Worm (Caenorhabditis elegans) whole organism, young adult: ENCODE measurements around the gene msp-113.
"Not testable (repeated sequence)": the region's sequence is repeated elsewhere in the genome, so short reads cannot be mapped to it uniquely, and the experiment has no call there.

Experiments
- B0019.2 ChIP-seq: fragments of 200-800 bp; sonication (Bioruptor generic); conservative IDR thresholded peaks from 2 replicates; pipeline ENCODE4 v1.3.6; 2022; ENCODE audit warnings: missing genetic modification reagents, missing genetic modification characterization, missing compliant biosample characterization
- B0336.3 ChIP-seq: fragments of 200-800 bp; sonication (Bioruptor generic); IDR thresholded peaks from 2 replicates; pipeline ENCODE4 v1.3.6; 2022; ENCODE audit warnings: missing genetic modification characterization, missing compliant biosample characterization
- C17E4.6 ChIP-seq: fragments of 200-800 bp; sonication (Bioruptor generic); IDR thresholded peaks from 2 replicates; pipeline ENCODE4 v1.3.6; 2022; ENCODE audit warnings: missing genetic modification reagents, missing genetic modification characterization, missing compliant biosample characterization
- D2030.7 ChIP-seq: fragments of 200-800 bp; sonication (Bioruptor generic); IDR thresholded peaks from 2 replicates; pipeline ENCODE4 v1.3.6; 2022; ENCODE audit warnings: missing genetic modification reagents, missing genetic modification characterization, missing compliant biosample characterization
- F33H1.4 ChIP-seq: fragments of 200-800 bp; sonication (Bioruptor generic); IDR thresholded peaks from 2 replicates; pipeline ENCODE4 v1.3.6; 2022; ENCODE audit warnings: missing genetic modification reagents, missing genetic modification characterization, missing compliant biosample characterization
- F49E8.2 ChIP-seq: sonication (generic microtip); optimal IDR thresholded peaks from 3 replicates; lab custom pipeline; 2017; ENCODE audit warnings: missing genetic modification characterization, mild to moderate bottlenecking, missing compliant biosample characterization, antibody characterized with exemption, moderate library complexity; ENCODE audit not compliant: insufficient read depth
- Y53G8AR.9 ChIP-seq: fragments of 200-800 bp; sonication (Bioruptor generic); conservative IDR thresholded peaks from 2 replicates; pipeline ENCODE4 v1.3.6; 2022; ENCODE audit warnings: missing genetic modification reagents, missing genetic modification characterization, missing compliant biosample characterization
- Y56A3A.18 ChIP-seq: fragments of 200-800 bp; sonication (Bioruptor generic); IDR thresholded peaks from 2 replicates; pipeline ENCODE4 v1.3.6; 2022; ENCODE audit warnings: missing genetic modification reagents, missing genetic modification characterization, missing compliant biosample characterization
- Y79H2A.3 ChIP-seq: fragments of 200-800 bp; sonication (Bioruptor generic); conservative IDR thresholded peaks from 2 replicates; pipeline ENCODE4 v1.3.6; 2022; ENCODE audit warnings: missing genetic modification reagents, missing genetic modification characterization, missing compliant biosample characterization
- ama-1 ChIP-seq, 3 experiments: fragments of 150-350 bp in 1 of 3; sonication (generic microtip) in 2 of 3; optimal IDR thresholded peaks; 2 replicates each; lab custom pipeline; 2014 to 2018; ENCODE audit warnings: missing biosample characterization in 2 of 3, missing genetic modification characterization in 2 of 3, missing genetic modification reagents in 2 of 3
- aptf-3 ChIP-seq: fragments of 200-800 bp; sonication (Bioruptor generic); IDR thresholded peaks from 2 replicates; pipeline ENCODE4 v1.3.6; 2022; ENCODE audit warnings: missing genetic modification characterization, missing compliant biosample characterization
- attf-6 ChIP-seq: fragments of 200-800 bp; sonication (Bioruptor generic); IDR thresholded peaks from 2 replicates; pipeline ENCODE4 v1.3.6; 2022; ENCODE audit warnings: missing genetic modification reagents, missing genetic modification characterization, missing compliant biosample characterization
- ceh-100 ChIP-seq: fragments of 200-800 bp; sonication (Bioruptor generic); IDR thresholded peaks from 2 replicates; pipeline ENCODE4 v1.3.6; 2022; ENCODE audit warnings: missing genetic modification reagents, missing genetic modification characterization, missing compliant biosample characterization
- ceh-91 ChIP-seq: fragments of 200-800 bp; sonication (Bioruptor generic); IDR thresholded peaks from 2 replicates; pipeline ENCODE4 v1.3.6; 2022; ENCODE audit warnings: missing genetic modification reagents, missing genetic modification characterization, missing compliant biosample characterization
- dox-1 ChIP-seq: fragments of 200-800 bp; sonication (Bioruptor generic); IDR thresholded peaks from 2 replicates; pipeline ENCODE4 v1.3.6; 2022; ENCODE audit warnings: missing genetic modification reagents, missing genetic modification characterization, missing compliant biosample characterization
- ekl-4 ChIP-seq: fragments of 200-800 bp; sonication (Bioruptor generic); IDR thresholded peaks from 2 replicates; pipeline ENCODE4 v1.3.6; 2022; ENCODE audit warnings: missing genetic modification reagents, missing genetic modification characterization, missing compliant biosample characterization
- hmg-1.2 ChIP-seq: fragments of 200-800 bp; sonication (Bioruptor generic); IDR thresholded peaks from 2 replicates; pipeline ENCODE4 v1.3.6; 2022; ENCODE audit warnings: missing genetic modification reagents, missing genetic modification characterization, missing compliant biosample characterization
- hmg-20 ChIP-seq: fragments of 200-800 bp; sonication (Bioruptor generic); IDR thresholded peaks from 2 replicates; pipeline ENCODE4 v1.3.6; 2022; ENCODE audit warnings: missing genetic modification reagents, missing genetic modification characterization, missing compliant biosample characterization
- hrde-1 ChIP-seq: sonication (generic microtip); optimal IDR thresholded peaks from 2 replicates; lab custom pipeline; 2016; ENCODE audit warnings: missing genetic modification characterization, mild to moderate bottlenecking, missing compliant biosample characterization, moderate library complexity, missing genotype, missing genetic modification reagents, borderline replicate concordance
- hsf-1 ChIP-seq: fragments of 200-800 bp; sonication (Bioruptor generic); IDR thresholded peaks from 2 replicates; pipeline ENCODE4 v1.3.6; 2022; ENCODE audit warnings: missing genetic modification reagents, missing genetic modification characterization, missing compliant biosample characterization
- lin-26 ChIP-seq: fragments of 200-800 bp; sonication (Bioruptor generic); IDR thresholded peaks from 2 replicates; pipeline ENCODE4 v1.3.6; 2022; ENCODE audit warnings: missing genetic modification reagents, missing genetic modification characterization, missing compliant biosample characterization
- lsl-1 ChIP-seq: fragments of 200-800 bp; sonication (Bioruptor generic); optimal IDR thresholded peaks from 2 replicates; lab custom pipeline; 2018; ENCODE audit warnings: mild to moderate bottlenecking, missing genetic modification characterization, moderate library complexity, missing compliant biosample characterization
- madf-3 ChIP-seq: fragments of 200-800 bp; sonication (Bioruptor generic); IDR thresholded peaks from 2 replicates; pipeline ENCODE4 v1.3.6; 2022; ENCODE audit warnings: missing genetic modification reagents, missing genetic modification characterization, missing compliant biosample characterization
- madf-6 ChIP-seq: fragments of 200-800 bp; sonication (Bioruptor generic); IDR thresholded peaks from 2 replicates; pipeline ENCODE4 v1.3.6; 2022; ENCODE audit warnings: missing genetic modification reagents, missing genetic modification characterization, missing compliant biosample characterization
- mcd-1 ChIP-seq: fragments of 200-800 bp; sonication (Bioruptor generic); IDR thresholded peaks from 2 replicates; pipeline ENCODE4 v1.3.6; 2022; ENCODE audit warnings: missing genetic modification reagents, missing genetic modification characterization, missing compliant biosample characterization
- nfyb-1 ChIP-seq: fragments of 200-800 bp; sonication (Bioruptor generic); IDR thresholded peaks from 2 replicates; pipeline ENCODE4 v1.3.6; 2022; ENCODE audit warnings: missing genetic modification reagents, missing genetic modification characterization, missing compliant biosample characterization
- pbrm-1 ChIP-seq: fragments of 200-800 bp; sonication (Bioruptor generic); IDR thresholded peaks from 2 replicates; pipeline ENCODE4 v1.3.6; 2022; ENCODE audit warnings: missing genetic modification reagents, missing genetic modification characterization, missing compliant biosample characterization
- rcor-1 ChIP-seq: fragments of 200-800 bp; sonication (Bioruptor generic); IDR thresholded peaks from 2 replicates; pipeline ENCODE4 v1.3.6; 2022; ENCODE audit warnings: missing genetic modification reagents, missing genetic modification characterization, missing compliant biosample characterization
- snpc-1.1 ChIP-seq: sonication (generic microtip); optimal IDR thresholded peaks from 2 replicates; lab custom pipeline; 2017; ENCODE audit warnings: missing genetic modification characterization, mild to moderate bottlenecking, missing compliant biosample characterization, antibody characterized with exemption, moderate library complexity, missing genotype, missing genetic modification reagents; ENCODE audit not compliant: insufficient read depth
- snpc-1.3 ChIP-seq: sonication (generic microtip); optimal IDR thresholded peaks from 2 replicates; lab custom pipeline; 2017; ENCODE audit warnings: missing genetic modification characterization, mild to moderate bottlenecking, missing compliant biosample characterization, antibody characterized with exemption, moderate library complexity, missing genotype, missing genetic modification reagents; ENCODE audit not compliant: insufficient read depth
- snpc-4 ChIP-seq, 5 experiments: fragments of 150-350 bp in 1 of 5; sonication (generic microtip) in 4 of 5; optimal IDR thresholded peaks; 2 replicates each; lab custom pipeline; 2014 to 2018; ENCODE audit warnings: missing genetic modification characterization in 5 of 5, missing biosample characterization in 3 of 5, antibody characterized with exemption in 2 of 5, mild to moderate bottlenecking in 2 of 5, missing compliant biosample characterization in 2 of 5, missing genotype in 2 of 5, moderate library complexity in 2 of 5, missing genetic modification reagents in 1 of 5
- tbp1 ChIP-seq: fragments of 200-800 bp; sonication (Bioruptor generic); optimal IDR thresholded peaks from 2 replicates; lab custom pipeline; 2018; ENCODE audit warnings: mild to moderate bottlenecking, missing genetic modification characterization, missing compliant biosample characterization
- xnd-1 ChIP-seq: sonication (generic microtip); optimal IDR thresholded peaks from 2 replicates; lab custom pipeline; 2016; ENCODE audit warnings: missing genotype, missing genetic modification reagents, missing genetic modification characterization, missing compliant biosample characterization
- ztf-25 ChIP-seq: fragments of 200-800 bp; sonication (Bioruptor generic); IDR thresholded peaks from 2 replicates; pipeline ENCODE4 v1.3.6; 2022; ENCODE audit warnings: missing genetic modification reagents, missing genetic modification characterization, missing compliant biosample characterization
- ztf-28 ChIP-seq: fragments of 200-800 bp; sonication (Bioruptor generic); IDR thresholded peaks from 2 replicates; pipeline ENCODE4 v1.3.6; 2022; ENCODE audit warnings: missing genetic modification reagents, missing genetic modification characterization, missing compliant biosample characterization

The msp-113 gene

ce11 chrIV:5261786-5262185, 36.0 kb upstream of the msp-113 start:
- peak; percentile 68; the same call in 1 of the 2 replicates for TF ChIP-seq hsf-1 (GFP tag; lab: Robert Waterston, UW)
- TF ChIP-seq pbrm-1 (GFP tag; lab: Robert Waterston, UW) = peak; percentile 78
- TF ChIP-seq C17E4.6 (GFP tag; lab: Robert Waterston, UW) = peak; percentile 58; the same call in 1 of the 2 replicates
- 0 out of 2 replicates have a peak, but pooled peaks have one; percentile 43 for TF ChIP-seq dox-1 (GFP tag; lab: Robert Waterston, UW)
- peak; percentile 58 for TF ChIP-seq F33H1.4 (GFP tag; lab: Robert Waterston, UW)
- TF ChIP-seq hmg-1.2 = peak; percentile 80
- 0 out of 2 replicates have a peak, but pooled peaks have one; percentile 42 for TF ChIP-seq hmg-20 (GFP tag; lab: Robert Waterston, UW)
- TF ChIP-seq ekl-4 = peak; percentile 75; the same call in 1 of the 2 replicates
- peak; percentile 46 for TF ChIP-seq snpc-1.1 (tag; lab: Kevin White, UChicago)
- TF ChIP-seq nfyb-1 (GFP tag; lab: Robert Waterston, UW) = peak; percentile 74
- TF ChIP-seq Y53G8AR.9 (GFP tag; lab: Robert Waterston, UW) = 0 out of 2 replicates have a peak, but pooled peaks have one; percentile 57
- peak; percentile 39 for TF ChIP-seq ceh-100 (GFP tag; lab: Robert Waterston, UW)
- peak; percentile 81 for TF ChIP-seq madf-6 (GFP tag; lab: Robert Waterston, UW)
- peak; percentile 97 for TF ChIP-seq attf-6 (GFP tag; lab: Robert Waterston, UW)
- TF ChIP-seq snpc-4 (GFP tag; optimal IDR thresholded peaks at IDR 0.05; lab: Kevin White, UChicago) = peak; percentile 60
- peak; percentile 48 to 95 (median 90) for TF ChIP-seq snpc-4 (tag; optimal IDR thresholded peaks at IDR 0.05; lab: Kevin White, UChicago)
- peak; percentile 45 for TF ChIP-seq tbp1 (GFP tag; lab: Kevin White, UChicago)
- peak; percentile 49; the same call in 1 of the 2 replicates for TF ChIP-seq rcor-1 (GFP tag; lab: Robert Waterston, UW)
- 0 out of 2 replicates have a peak, but pooled peaks have one; percentile 55 for TF ChIP-seq madf-3 (GFP tag; lab: Robert Waterston, UW)
- peak; percentile 82 for TF ChIP-seq Y56A3A.18 (GFP tag; lab: Robert Waterston, UW)
- peak; percentile 92 for TF ChIP-seq D2030.7 (GFP tag; lab: Robert Waterston, UW)

ce11 chrIV:5264700-5265210, 33.0 kb upstream of the msp-113 start:
- peak; percentile 63; the same call in 1 of the 2 replicates for TF ChIP-seq hsf-1 (GFP tag; lab: Robert Waterston, UW)
- TF ChIP-seq lin-26 = peak; percentile 63; the same call in 1 of the 2 replicates
- TF ChIP-seq mcd-1 (GFP tag; lab: Robert Waterston, UW) = peak; percentile 56; the same call in 1 of the 2 replicates
- TF ChIP-seq ceh-100 (GFP tag; lab: Robert Waterston, UW) = peak; percentile 35; the same call in 1 of the 2 replicates
- peak; percentile 15 for TF ChIP-seq snpc-1.3 (tag; lab: Kevin White, UChicago)
- peak; percentile 82 for TF ChIP-seq hmg-1.2
- peak; percentile 95 for TF ChIP-seq D2030.7 (GFP tag; lab: Robert Waterston, UW)
- peak; percentile 34 for TF ChIP-seq lsl-1
- TF ChIP-seq ekl-4 = peak; percentile 82
- TF ChIP-seq snpc-1.1 (tag; lab: Kevin White, UChicago) = peak; percentile 88
- peak; percentile 65; the same call in 1 of the 2 replicates for TF ChIP-seq Y53G8AR.9 (GFP tag; lab: Robert Waterston, UW)
- peak; percentile 55; the same call in 1 of the 2 replicates for TF ChIP-seq C17E4.6 (GFP tag; lab: Robert Waterston, UW)
- TF ChIP-seq B0336.3 (GFP tag; lab: Robert Waterston, UW) = 0 out of 2 replicates have a peak, but pooled peaks have one; percentile 26
- peak; percentile 99 for TF ChIP-seq attf-6 (GFP tag; lab: Robert Waterston, UW)
- peak; percentile 41; the same call in 1 of the 2 replicates for TF ChIP-seq Y56A3A.18 (GFP tag; lab: Robert Waterston, UW)
- peak; percentile 26 for TF ChIP-seq ama-1 (optimal IDR thresholded peaks at IDR 0.05; lab: Kevin White, UChicago)
- TF ChIP-seq ama-1 (GFP tag; optimal IDR thresholded peaks at IDR 0.05; lab: Kevin White, UChicago) = not testable (repeated sequence)
- peak; percentile 93 for TF ChIP-seq snpc-4 (GFP tag; optimal IDR thresholded peaks at IDR 0.05; lab: Kevin White, UChicago)
- peak; percentile 84 to 97 (median 95) for TF ChIP-seq snpc-4 (tag; optimal IDR thresholded peaks at IDR 0.05; lab: Kevin White, UChicago)
- TF ChIP-seq F49E8.2 = peak; percentile 69
- 0 out of 2 replicates have a peak, but pooled peaks have one; percentile 73 for TF ChIP-seq ztf-25 (GFP tag; lab: Robert Waterston, UW)
- 0 out of 2 replicates have a peak, but pooled peaks have one; percentile 38 for TF ChIP-seq madf-3 (GFP tag; lab: Robert Waterston, UW)
- TF ChIP-seq pbrm-1 (GFP tag; lab: Robert Waterston, UW) = peak; percentile 85
- TF ChIP-seq Y79H2A.3 (GFP tag; lab: Robert Waterston, UW) = 0 out of 2 replicates have a peak, but pooled peaks have one; percentile 12
- peak; percentile 38; the same call in 1 of the 2 replicates for TF ChIP-seq rcor-1 (GFP tag; lab: Robert Waterston, UW)
- peak; percentile 62; the same call in 1 of the 2 replicates for TF ChIP-seq nfyb-1 (GFP tag; lab: Robert Waterston, UW)
- peak; percentile 38; the same call in 1 of the 2 replicates for TF ChIP-seq ceh-91 (GFP tag; lab: Robert Waterston, UW)
- 0 out of 2 replicates have a peak, but pooled peaks have one; percentile 53 for TF ChIP-seq ztf-28 (GFP tag; lab: Robert Waterston, UW)
- peak; percentile 52; the same call in 1 of the 2 replicates for TF ChIP-seq F33H1.4 (GFP tag; lab: Robert Waterston, UW)
- TF ChIP-seq tbp1 (GFP tag; lab: Kevin White, UChicago) = peak; percentile 69
- peak; percentile 80 for TF ChIP-seq madf-6 (GFP tag; lab: Robert Waterston, UW)
- TF ChIP-seq hrde-1 (tag; lab: Kevin White, UChicago) = peak; percentile 42
- 0 out of 2 replicates have a peak, but pooled peaks have one; percentile 28 for TF ChIP-seq B0019.2 (GFP tag; lab: Robert Waterston, UW)
- TF ChIP-seq xnd-1 (tag; lab: Kevin White, UChicago) = peak; percentile 7
- TF ChIP-seq dox-1 (GFP tag; lab: Robert Waterston, UW) = peak; percentile 89
- 0 out of 2 replicates have a peak, but pooled peaks have one; percentile 8 for TF ChIP-seq aptf-3 (GFP tag; lab: Robert Waterston, UW)
